Fruit fly (Drosophila melanogaster) whole organism, adult: Measurements from ENCODE around the gene CG14659.

Experiments
- CG14711 ChIP-seq: fragments of 200-800 bp; sonication (Bioruptor generic); optimal IDR thresholded peaks from 2 replicates; lab custom pipeline; 2018; ENCODE audit warnings: missing biosample characterization, mild to moderate bottlenecking, missing genetic modification characterization, moderate library complexity
- CG7101 ChIP-seq: fragments of 200-800 bp; sonication (Bioruptor generic); optimal IDR thresholded peaks from 2 replicates; lab custom pipeline; 2018; ENCODE audit warnings: missing biosample characterization, mild to moderate bottlenecking, missing genetic modification characterization, moderate library complexity
- Mnt ChIP-seq: fragments of 200-800 bp; sonication (Bioruptor generic); optimal IDR thresholded peaks from 2 replicates; lab custom pipeline; 2016; ENCODE audit warnings: missing biosample characterization, mild to moderate bottlenecking, missing genetic modification characterization
- bab1 ChIP-seq: fragments of 200-800 bp; sonication (Bioruptor generic); optimal IDR thresholded peaks from 3 replicates; lab custom pipeline; 2019; ENCODE audit warnings: missing biosample characterization, mild to moderate bottlenecking, missing genetic modification characterization, moderate library complexity

dm6 chr3R:4873756-4874155 is 42.7 kb upstream of the CG14659 start:
- TF ChIP-seq CG7101 (tag; lab: Kevin White, UChicago) (no peak), Mnt (no peak), bab1 (GFP tag; lab: Kevin White, UChicago) (no peak), CG14711 (no peak)
